Fruit fly (Drosophila melanogaster): ENCODE data around the gene aop.

The aop gene

DNA sequence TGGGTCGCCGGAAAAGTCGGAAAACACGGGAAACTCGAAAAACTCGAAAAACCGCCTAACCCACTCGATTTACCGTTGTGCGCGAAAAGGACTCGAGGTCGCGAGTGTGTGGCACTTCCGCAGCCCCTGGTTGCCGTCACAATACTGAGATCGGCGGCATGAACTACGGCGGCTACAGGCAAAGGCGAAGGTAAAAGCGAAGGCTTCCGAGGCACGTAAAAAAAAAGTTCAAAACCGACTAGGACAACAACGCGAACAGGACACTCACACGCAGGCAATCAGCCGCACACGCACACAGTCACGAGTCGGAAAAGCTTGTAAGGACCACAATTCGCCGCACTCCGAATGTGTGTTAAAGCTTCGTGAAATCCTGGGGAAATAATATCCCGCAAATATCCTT lies 68.8 kb downstream of the aop start, which contains the start of gene dpr3:
dpr3 (minus strand) TSS at position 133 of the 400 bp plus-strand sequence.
- TF ChIP-seq CG8632 (GFP tag; optimal IDR thresholded peaks at IDR 0.05) (no peak), OdsH (GFP tag; optimal IDR thresholded peaks at IDR 0.05) (no peak), fd59A (GFP tag; optimal IDR thresholded peaks at IDR 0.05) (no peak), CG3919 (GFP tag; optimal IDR thresholded peaks at IDR 0.05) (no peak), spab (GFP tag; optimal IDR thresholded peaks at IDR 0.05) (no peak), Met (GFP tag; optimal IDR thresholded peaks at IDR 0.05) (no peak), CG32006 (GFP tag; optimal IDR thresholded peaks at IDR 0.05) (no peak), CG16779 (tag; optimal IDR thresholded peaks at IDR 0.05) (no peak), pdm3 (GFP tag; optimal IDR thresholded peaks at IDR 0.05) (no peak), net (GFP tag; optimal IDR thresholded peaks at IDR 0.05) (no peak), acj6 (GFP tag; optimal IDR thresholded peaks at IDR 0.05) (no peak), Hr4 (GFP tag; optimal IDR thresholded peaks at IDR 0.05) (no peak), esn (GFP tag; optimal IDR thresholded peaks at IDR 0.05) (no peak), CG1621 (tag; optimal IDR thresholded peaks at IDR 0.05) (no peak), CG31627 (GFP tag; optimal IDR thresholded peaks at IDR 0.05) (no peak), CG3032 (tag; optimal IDR thresholded peaks at IDR 0.05) (no peak), Gug (GFP tag; IDR thresholded peaks at IDR 0.05) (no peak), Hr39 (GFP tag; optimal IDR thresholded peaks at IDR 0.05) (no peak), Ets96B (tag; optimal IDR thresholded peaks at IDR 0.05) (no peak), CG8119 (GFP tag; IDR thresholded peaks at IDR 0.05) (no peak)
